Worm (Caenorhabditis elegans): ENCODE results near the gene srx-87.

- TF ChIP-seq ama-1 (optimal IDR thresholded peaks at IDR 0.05) (no peak), aly-1 (tag; optimal IDR thresholded peaks at IDR 0.05) (no peak), ceh-13 (GFP tag; optimal IDR thresholded peaks at IDR 0.05) (no peak), hmg-4 (GFP tag; optimal IDR thresholded peaks at IDR 0.05) (no peak), tbx-11 (GFP tag; IDR thresholded peaks at IDR 0.05) (no peak), tbx-37 (GFP tag; conservative IDR thresholded peaks at IDR 0.05) (no peak), F13C5.2 (tag; optimal IDR thresholded peaks at IDR 0.05) (no peak)
Observed at ce11 chrV:11564573-11564972, at the start of gene srx-87.

Data from whole organism, early embryonic.